Fruit fly (Drosophila melanogaster): Measurements from ENCODE around the gene CG32814.
A peak's percentile ranks its signal among the peaks of the same experiment; 100 is the strongest.

CG32814 gene

dm6 chrX:1026511-1026910 is at the start of gene CG32814, which contains the start of the genes CG11638 and CG3021 (continued):
- TF ChIP-seq CG8632 (GFP tag; optimal IDR thresholded peaks at IDR 0.05) (no peak), dac (GFP tag; optimal IDR thresholded peaks at IDR 0.05) (no peak), Hr4 (GFP tag; optimal IDR thresholded peaks at IDR 0.05) (no peak), Blimp-1 (GFP tag; optimal IDR thresholded peaks at IDR 0.05) (no peak), svp (GFP tag) (no peak), CG15336 (GFP tag; IDR thresholded peaks at IDR 0.05) (0 out of 2 replicates have a peak, but pooled peaks have one; percentile 30), dsx (GFP tag; optimal IDR thresholded peaks at IDR 0.05; ENCODE audit: poor library complexity, severe bottlenecking) (no peak)

- TF ChIP-seq CG9139 (GFP tag; optimal IDR thresholded peaks at IDR 0.05) (no peak), CG6276 (GFP tag; optimal IDR thresholded peaks at IDR 0.05) (no peak), vri (GFP tag; optimal IDR thresholded peaks at IDR 0.05) (no peak), svp (GFP tag) (peak; percentile 38), CG8632 (GFP tag; optimal IDR thresholded peaks at IDR 0.05) (no peak)
These were observed 36.6 kb upstream of the CG32814 start for dm6 chrX:1063143-1063542.

dm6 chrX:1056338-1056737 is 29.8 kb upstream of the CG32814 start:
- TF ChIP-seq CG6163 (GFP tag; IDR thresholded peaks at IDR 0.05) (0 out of 3 replicates have a peak, but pooled peaks have one; percentile 19), CG3032 (tag; optimal IDR thresholded peaks at IDR 0.05) (no peak)

- TF ChIP-seq CG8319 (GFP tag; optimal IDR thresholded peaks at IDR 0.05) = peak; percentile 63
- peak; percentile 58 for TF ChIP-seq Ets21C (GFP tag; optimal IDR thresholded peaks at IDR 0.05)
- TF ChIP-seq CG11294 (GFP tag; IDR thresholded peaks at IDR 0.05) = 0 out of 2 replicates have a peak, but pooled peaks have one; percentile 19
- TF ChIP-seq dsx (GFP tag; optimal IDR thresholded peaks at IDR 0.05; ENCODE audit: poor library complexity, severe bottlenecking) = peak; percentile 34
- TF ChIP-seq CG6276 (GFP tag; optimal IDR thresholded peaks at IDR 0.05) = peak; percentile 45
- peak; percentile 68 for TF ChIP-seq Smox (GFP tag; optimal IDR thresholded peaks at IDR 0.05)
- peak; percentile 49; the same call in 1 of the 3 replicates for TF ChIP-seq CG8119 (GFP tag; IDR thresholded peaks at IDR 0.05)
- TF ChIP-seq cyc (GFP tag; optimal IDR thresholded peaks at IDR 0.05) = peak; percentile 70
- peak; percentile 16 to 46 for TF ChIP-seq salr (GFP tag; optimal IDR thresholded peaks at IDR 0.05)
- no peak for TF ChIP-seq Lpt (GFP tag; optimal IDR thresholded peaks at IDR 0.05)
- peak; percentile 64 for TF ChIP-seq CG11902 (GFP tag; optimal IDR thresholded peaks at IDR 0.05)
- peak; percentile 55 for TF ChIP-seq Hr4 (GFP tag; optimal IDR thresholded peaks at IDR 0.05)
- peak; percentile 91 for TF ChIP-seq Eip78C (GFP tag)
- TF ChIP-seq CG6854 (GFP tag; optimal IDR thresholded peaks at IDR 0.05) = no peak
- TF ChIP-seq ss (GFP tag; optimal IDR thresholded peaks at IDR 0.05) = peak; percentile 34 to 60
- peak; percentile 70 for TF ChIP-seq pdm3 (GFP tag; optimal IDR thresholded peaks at IDR 0.05)
- TF ChIP-seq Gug (GFP tag; IDR thresholded peaks at IDR 0.05) = no peak
- peak; percentile 56 for TF ChIP-seq CG10669 (GFP tag; optimal IDR thresholded peaks at IDR 0.05)
- peak; percentile 70 for TF ChIP-seq CG3919 (GFP tag; optimal IDR thresholded peaks at IDR 0.05)
- peak; percentile 78 for TF ChIP-seq CG6163 (GFP tag; IDR thresholded peaks at IDR 0.05)
- no peak for TF ChIP-seq Eip93F (GFP tag; optimal IDR thresholded peaks at IDR 0.05)
- TF ChIP-seq OdsH (GFP tag; optimal IDR thresholded peaks at IDR 0.05) = peak; percentile 72
- peak; percentile 50 for TF ChIP-seq spab (GFP tag; optimal IDR thresholded peaks at IDR 0.05)
- peak; percentile 95 for TF ChIP-seq svp (GFP tag)
- TF ChIP-seq net (GFP tag; optimal IDR thresholded peaks at IDR 0.05) = peak; percentile 66
- TF ChIP-seq CG6808 (GFP tag; optimal IDR thresholded peaks at IDR 0.05) = peak; percentile 63
- TF ChIP-seq esn (GFP tag; optimal IDR thresholded peaks at IDR 0.05) = peak; percentile 79
- TF ChIP-seq CG3032 (tag; optimal IDR thresholded peaks at IDR 0.05) = peak; percentile 56
- TF ChIP-seq eg (GFP tag; IDR thresholded peaks at IDR 0.05) = peak; percentile 66; the same call in 2 of the 3 replicates
- TF ChIP-seq Eip75B (GFP tag; optimal IDR thresholded peaks at IDR 0.05) = peak; percentile 66
- TF ChIP-seq CG4318 (GFP tag; optimal IDR thresholded peaks at IDR 0.05) = peak; percentile 33
- peak; percentile 25 for TF ChIP-seq CG16779 (tag; optimal IDR thresholded peaks at IDR 0.05)
- peak; percentile 78 for TF ChIP-seq CG31627 (GFP tag; optimal IDR thresholded peaks at IDR 0.05)
- TF ChIP-seq fd59A (GFP tag; optimal IDR thresholded peaks at IDR 0.05) = peak; percentile 41
- peak; percentile 40 for TF ChIP-seq CG9139 (GFP tag; optimal IDR thresholded peaks at IDR 0.05)
- TF ChIP-seq Hr39 (GFP tag; optimal IDR thresholded peaks at IDR 0.05) = peak; percentile 77
- TF ChIP-seq CG34406 (GFP tag; optimal IDR thresholded peaks at IDR 0.05) = peak; percentile 77
- TF ChIP-seq Hr38 (GFP tag; optimal IDR thresholded peaks at IDR 0.05) = no peak
These were observed 26.3 kb upstream of the CG32814 start for dm6 chrX:1052684-1053389.

Data from whole organism, prepupa.